Worm (Caenorhabditis elegans): ENCODE results near the gene T07A9.12.

DNA sequence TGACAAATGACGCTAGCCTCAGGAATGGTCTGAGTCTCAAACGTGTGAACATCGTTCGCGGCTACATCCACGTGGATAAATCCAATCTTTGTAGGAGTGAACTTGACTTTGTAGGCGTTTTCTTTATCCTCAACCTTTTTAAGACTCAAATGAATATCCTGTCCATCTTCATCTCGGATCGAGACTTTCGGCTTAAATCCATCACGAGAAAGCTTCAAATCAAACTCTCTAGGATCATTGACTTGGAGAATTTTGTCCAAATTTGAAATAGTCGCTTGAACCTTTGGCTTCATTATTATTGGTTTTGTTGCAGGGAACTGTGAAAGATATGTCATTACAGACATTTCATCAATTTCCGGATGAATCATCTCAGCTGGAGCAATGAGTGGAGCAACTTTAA lies 36.7 kb upstream of the T07A9.12 start:
- TF ChIP-seq mdl-1 (tag; optimal IDR thresholded peaks at IDR 0.05) (no peak), nhr-25 (tag; optimal IDR thresholded peaks at IDR 0.05) (no peak), nhr-28 (tag; optimal IDR thresholded peaks at IDR 0.05) (no peak), nhr-77 (tag; optimal IDR thresholded peaks at IDR 0.05) (no peak), elt-2 (tag; optimal IDR thresholded peaks at IDR 0.05) (no peak), ama-1 (optimal IDR thresholded peaks at IDR 0.05) (no peak)

Data from whole organism, L3 larva.